Fruit fly (Drosophila melanogaster): ENCODE data around the gene Med.

The Med gene

DNA sequence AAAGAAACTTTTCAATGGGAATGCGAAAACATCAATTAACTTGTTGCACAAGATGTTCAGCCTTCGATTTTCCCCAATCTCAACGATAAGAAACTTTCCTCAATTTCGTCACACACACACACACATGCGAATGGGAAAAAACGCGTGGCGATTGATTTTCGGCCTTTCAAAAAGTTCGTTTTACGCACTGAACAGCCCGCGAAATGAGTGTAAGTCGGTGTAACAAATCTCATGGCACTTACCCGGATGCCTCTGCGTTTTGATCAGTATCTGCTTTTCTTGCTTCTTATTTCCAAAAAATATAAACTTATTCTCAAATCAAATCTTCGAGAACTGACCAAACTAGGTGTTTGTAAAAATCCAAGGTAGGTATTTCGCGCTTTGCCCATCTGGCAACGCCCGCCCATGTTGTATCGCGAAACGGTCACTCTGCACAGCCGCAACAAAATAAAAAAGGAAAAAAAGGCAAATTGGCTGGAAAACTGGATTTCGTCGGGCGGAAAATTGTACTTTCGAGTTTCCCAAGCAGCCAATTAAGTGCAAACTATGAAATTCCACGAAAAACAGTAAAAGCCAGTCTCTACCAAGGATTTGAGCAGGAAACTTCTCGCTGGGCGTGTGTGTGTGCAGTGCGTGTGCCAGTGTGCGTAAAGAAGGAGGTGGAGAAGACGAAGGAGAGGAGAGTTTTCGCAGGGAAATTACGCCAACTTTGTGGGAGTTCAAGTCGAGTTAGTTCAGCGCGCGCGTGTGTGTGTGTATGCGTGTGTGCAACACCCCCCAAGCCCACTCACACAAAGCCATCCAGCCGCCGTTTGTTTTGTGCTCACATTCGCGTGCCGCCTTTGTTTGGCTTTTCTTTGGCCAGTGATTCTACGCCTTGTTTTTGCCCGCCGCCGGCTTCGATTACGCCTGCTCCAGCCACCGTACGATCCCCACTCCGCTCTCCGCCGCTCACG, at the start of gene Med (continued):
- TF ChIP-seq abd-A (tag; optimal IDR thresholded peaks at IDR 0.05) (no peak), Ets65A (GFP tag) (no peak), D19A (tag; optimal IDR thresholded peaks at IDR 0.05) (no peak), chinmo (GFP tag; IDR thresholded peaks at IDR 0.05; ENCODE audit: partially characterized antibody) (no peak), Hr51 (GFP tag; optimal IDR thresholded peaks at IDR 0.05) (no peak), Ets97D (GFP tag; optimal IDR thresholded peaks at IDR 0.05) (peak; percentile 72), Vsx1 (GFP tag; optimal IDR thresholded peaks at IDR 0.05) (peak; percentile 32), CG7928 (GFP tag; optimal IDR thresholded peaks at IDR 0.05) (no peak), Atf3 (GFP tag; optimal IDR thresholded peaks at IDR 0.05) (no peak), tap (tag; optimal IDR thresholded peaks at IDR 0.05) (no peak), bbx (GFP tag; IDR thresholded peaks at IDR 0.05; ENCODE audit: partially characterized antibody) (no peak), CG3163 (GFP tag; optimal IDR thresholded peaks at IDR 0.05) (no peak), HmgZ (tag; optimal IDR thresholded peaks at IDR 0.05) (peak; percentile 39), Aef1 (GFP tag; IDR thresholded peaks at IDR 0.05) (no peak), nom (GFP tag; optimal IDR thresholded peaks at IDR 0.05) (peak; percentile 50), pho (GFP tag; optimal IDR thresholded peaks at IDR 0.05) (no peak), Kr (GFP tag; optimal IDR thresholded peaks at IDR 0.05) (no peak), CG5180 (GFP tag; optimal IDR thresholded peaks at IDR 0.05) (no peak), Dip3 (GFP tag; optimal IDR thresholded peaks at IDR 0.05) (no peak), CG12659 (GFP tag; optimal IDR thresholded peaks at IDR 0.05) (peak; percentile 74), lilli (GFP tag; optimal IDR thresholded peaks at IDR 0.05) (no peak), CG4854 (GFP tag; optimal IDR thresholded peaks at IDR 0.05) (no peak), CG17568 (GFP tag; optimal IDR thresholded peaks at IDR 0.05) (no peak), CG12769 (tag; optimal IDR thresholded peaks at IDR 0.05) (no peak), Side (GFP tag; optimal IDR thresholded peaks at IDR 0.05) (no peak), chif (GFP tag; optimal IDR thresholded peaks at IDR 0.05) (no peak), ci (GFP tag; IDR thresholded peaks at IDR 0.05) (no peak), croc (GFP tag; conservative IDR thresholded peaks at IDR 0.05) (no peak), Mes4 (GFP tag; optimal IDR thresholded peaks at IDR 0.05) (no peak), Mrtf (GFP tag; IDR thresholded peaks at IDR 0.05) (no peak), Hmx (GFP tag; optimal IDR thresholded peaks at IDR 0.05) (no peak), CG2129 (GFP tag; IDR thresholded peaks at IDR 0.05; ENCODE audit: partially characterized antibody) (no peak), NK7.1 (GFP tag; optimal IDR thresholded peaks at IDR 0.05) (no peak), CG2202 (tag; optimal IDR thresholded peaks at IDR 0.05) (no peak), Gsc (GFP tag; IDR thresholded peaks at IDR 0.05) (no peak), Med (GFP tag) (peak; percentile 96), CG6683 (GFP tag; optimal IDR thresholded peaks at IDR 0.05) (no peak), Drgx (GFP tag; IDR thresholded peaks at IDR 0.05) (no peak), HLH3B (GFP tag; IDR thresholded peaks at IDR 0.05) (no peak), Dfd (GFP tag; optimal IDR thresholded peaks at IDR 0.05) (no peak), wor (GFP tag; IDR thresholded peaks at IDR 0.05) (no peak), Ssrp (tag; optimal IDR thresholded peaks at IDR 0.05) (no peak), CG11504 (tag; optimal IDR thresholded peaks at IDR 0.05) (peak; percentile 36), CG34376 (GFP tag; optimal IDR thresholded peaks at IDR 0.05) (no peak), sd (tag; optimal IDR thresholded peaks at IDR 0.05) (peak; percentile 20), Dip2 (GFP tag; IDR thresholded peaks at IDR 0.05) (no peak), CG11398 (GFP tag; optimal IDR thresholded peaks at IDR 0.05) (no peak), salm (tag; optimal IDR thresholded peaks at IDR 0.05) (no peak), CG13123 (GFP tag; optimal IDR thresholded peaks at IDR 0.05) (no peak)
